Worm (Caenorhabditis elegans) whole organism, mixed stage, embryonic: Measurements from ENCODE around the gene math-34.

ENCODE experiments used
- blmp-1 ChIP-seq: fragments of 150-350 bp; optimal IDR thresholded peaks from 2 replicates; lab custom pipeline; 2014; ENCODE audit warnings: missing biosample characterization, missing genetic modification characterization
- elt-3 ChIP-seq: fragments of 150-350 bp; optimal IDR thresholded peaks from 2 replicates; lab custom pipeline; 2014; ENCODE audit warnings: missing biosample characterization, missing genetic modification characterization
- nhr-12 ChIP-seq: fragments of 150-350 bp; optimal IDR thresholded peaks from 2 replicates; lab custom pipeline; 2014; ENCODE audit warnings: missing biosample characterization, missing genetic modification characterization
- nhr-2 ChIP-seq: fragments of 150-350 bp; optimal IDR thresholded peaks from 2 replicates; lab custom pipeline; 2014; ENCODE audit warnings: missing biosample characterization, missing genetic modification characterization
- nhr-237 ChIP-seq: fragments of 150-350 bp; optimal IDR thresholded peaks from 2 replicates; lab custom pipeline; 2014; ENCODE audit warnings: missing biosample characterization, missing genetic modification characterization
- nhr-28 ChIP-seq: fragments of 150-350 bp; optimal IDR thresholded peaks from 2 replicates; lab custom pipeline; 2014; ENCODE audit warnings: missing biosample characterization, missing genetic modification characterization
- snpc-4 ChIP-seq: fragments of 150-350 bp; optimal IDR thresholded peaks from 2 replicates; lab custom pipeline; 2014; ENCODE audit warnings: missing biosample characterization, missing genetic modification characterization
- unc-39 ChIP-seq: fragments of 150-350 bp; optimal IDR thresholded peaks from 2 replicates; lab custom pipeline; 2014; ENCODE audit warnings: missing biosample characterization, missing genetic modification characterization
- unc-62 ChIP-seq: fragments of 150-350 bp; optimal IDR thresholded peaks from 2 replicates; lab custom pipeline; 2014; ENCODE audit warnings: missing biosample characterization, missing genetic modification reagents, missing genetic modification characterization
- ztf-11 ChIP-seq: fragments of 150-350 bp; optimal IDR thresholded peaks from 2 replicates; lab custom pipeline; 2014; ENCODE audit warnings: missing biosample characterization, missing genetic modification characterization

- TF ChIP-seq elt-3 (tag; lab: Kevin White, UChicago) (no peak), nhr-237 (tag; lab: Kevin White, UChicago) (no peak), snpc-4 (tag; lab: Kevin White, UChicago) (no peak), unc-39 (tag; lab: Kevin White, UChicago) (no peak), ztf-11 (tag; lab: Kevin White, UChicago) (no peak), unc-62 (GFP tag; lab: Kevin White, UChicago) (no peak), nhr-12 (tag; lab: Kevin White, UChicago) (no peak), nhr-2 (tag; lab: Kevin White, UChicago) (no peak), nhr-28 (tag; lab: Kevin White, UChicago) (no peak), blmp-1 (tag; lab: Kevin White, UChicago) (no peak)
Measured at ce11 chrII:1082859-1083258, 54.1 kb downstream of the math-34 start, which contains the start of gene K02E7.1.
